Worm (Caenorhabditis elegans): ENCODE measurements around the gene ncx-5.

DNA sequence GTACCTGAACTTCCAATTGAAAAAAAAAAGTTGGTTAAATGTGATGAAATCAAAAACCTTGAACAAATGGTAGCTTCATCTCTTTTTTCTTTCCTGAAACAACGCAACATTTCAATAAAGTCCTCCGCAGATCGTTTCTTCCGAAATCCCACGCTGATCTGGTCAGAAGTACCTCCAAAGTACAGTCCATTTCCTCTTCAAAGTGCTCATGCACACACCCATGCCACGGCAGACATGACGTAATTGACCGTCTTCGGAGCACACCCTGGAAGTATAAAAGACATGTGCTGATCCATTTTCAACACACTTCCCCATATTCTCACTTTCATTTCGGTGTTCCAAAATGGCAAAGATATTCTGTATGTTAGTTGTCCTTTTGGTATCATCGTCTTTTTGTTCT lies 14.0 kb upstream of the ncx-5 start, which contains the start of gene C35A5.10:
- TF ChIP-seq nhr-11 (tag; optimal IDR thresholded peaks at IDR 0.05) (no peak), fos-1 (tag; optimal IDR thresholded peaks at IDR 0.05) (no peak), ZK546.5 (tag; optimal IDR thresholded peaks at IDR 0.05) (no peak), elt-3 (tag; optimal IDR thresholded peaks at IDR 0.05) (no peak), ztf-11 (tag; optimal IDR thresholded peaks at IDR 0.05) (no peak), tbx-2 (tag; optimal IDR thresholded peaks at IDR 0.05) (no peak), lin-39 (tag; optimal IDR thresholded peaks at IDR 0.05) (no peak), fkh-10 (GFP tag; optimal IDR thresholded peaks at IDR 0.05) (no peak), nhr-237 (tag; optimal IDR thresholded peaks at IDR 0.05) (no peak), ceh-16 (tag; optimal IDR thresholded peaks at IDR 0.05) (no peak), nfya-1 (tag; optimal IDR thresholded peaks at IDR 0.05; ENCODE audit: insufficient read depth) (no peak), nhr-77 (tag; optimal IDR thresholded peaks at IDR 0.05) (no peak)

All from whole organism, L3 larva.